Fruit fly (Drosophila melanogaster): ENCODE data around the gene cv-d.

The cv-d gene

dm6 chr3R:15899650-15900049 lies 46.3 kb upstream of the cv-d start (continued):
- TF ChIP-seq Max (GFP tag; optimal IDR thresholded peaks at IDR 0.05) (no peak), lab (GFP tag; optimal IDR thresholded peaks at IDR 0.05) (peak; percentile 31), CG11696 (GFP tag; IDR thresholded peaks at IDR 0.05) (no peak), pb (GFP tag; optimal IDR thresholded peaks at IDR 0.05) (no peak), Rfx (GFP tag; IDR thresholded peaks at IDR 0.05) (peak; percentile 5; the same call in 1 of the 2 replicates), CG2889 (GFP tag; IDR thresholded peaks at IDR 0.05) (no peak), CG18599 (GFP tag; optimal IDR thresholded peaks at IDR 0.05) (peak; percentile 38), CG8290 (GFP tag; optimal IDR thresholded peaks at IDR 0.05) (no peak), CG8290 (tag; optimal IDR thresholded peaks at IDR 0.05) (no peak), CG12769 (tag; optimal IDR thresholded peaks at IDR 0.05) (no peak), tna (GFP tag; IDR thresholded peaks at IDR 0.05; ENCODE audit: partially characterized antibody) (no peak), sens-2 (GFP tag; IDR thresholded peaks at IDR 0.05) (no peak), fru (optimal IDR thresholded peaks at IDR 0.05) (no peak), Spps (tag; optimal IDR thresholded peaks at IDR 0.05) (no peak), Neu2 (GFP tag; optimal IDR thresholded peaks at IDR 0.05; ENCODE audit: borderline replicate concordance) (no peak), CG17361 (GFP tag; IDR thresholded peaks at IDR 0.05) (no peak), CG11085 (GFP tag; IDR thresholded peaks at IDR 0.05) (no peak), CG11695 (GFP tag; IDR thresholded peaks at IDR 0.05) (no peak), NK7.1 (GFP tag; optimal IDR thresholded peaks at IDR 0.05) (no peak), CG4820 (GFP tag; optimal IDR thresholded peaks at IDR 0.05) (no peak), gem (tag; optimal IDR thresholded peaks at IDR 0.05) (peak; percentile 8), CG3065 (GFP tag; optimal IDR thresholded peaks at IDR 0.05) (no peak), fu2 (GFP tag; optimal IDR thresholded peaks at IDR 0.05) (no peak), Med (GFP tag) (peak; percentile 76), CG12104 (GFP tag; optimal IDR thresholded peaks at IDR 0.05) (no peak), Dip2 (GFP tag; IDR thresholded peaks at IDR 0.05) (no peak), da (GFP tag; optimal IDR thresholded peaks at IDR 0.05) (no peak), CG8924 (tag; optimal IDR thresholded peaks at IDR 0.05) (no peak), lbe (GFP tag; optimal IDR thresholded peaks at IDR 0.05) (no peak), Ets97D (GFP tag; optimal IDR thresholded peaks at IDR 0.05) (no peak), Bteb2 (GFP tag; optimal IDR thresholded peaks at IDR 0.05) (no peak), CG14441 (GFP tag; IDR thresholded peaks at IDR 0.05) (0 out of 2 replicates have a peak, but pooled peaks have one; percentile 4), prd (optimal IDR thresholded peaks at IDR 0.05) (no peak), prd (GFP tag; IDR thresholded peaks at IDR 0.05) (no peak), ac (GFP tag; optimal IDR thresholded peaks at IDR 0.05) (no peak), Sox102F (GFP tag; optimal IDR thresholded peaks at IDR 0.05) (peak; percentile 15), CG10267 (tag; optimal IDR thresholded peaks at IDR 0.05) (no peak), Ssrp (tag; optimal IDR thresholded peaks at IDR 0.05) (no peak), CG16815 (GFP tag; optimal IDR thresholded peaks at IDR 0.05) (no peak), row (GFP tag; IDR thresholded peaks at IDR 0.05) (0 out of 3 replicates have a peak, but pooled peaks have one; percentile 11), HmgD (GFP tag; optimal IDR thresholded peaks at IDR 0.05) (no peak), CG2129 (GFP tag; IDR thresholded peaks at IDR 0.05; ENCODE audit: partially characterized antibody) (no peak), trem (tag; optimal IDR thresholded peaks at IDR 0.05) (no peak), Elba2 (GFP tag; optimal IDR thresholded peaks at IDR 0.05) (no peak), dmrt99B (tag; optimal IDR thresholded peaks at IDR 0.05) (peak; percentile 9), slp2 (GFP tag; optimal IDR thresholded peaks at IDR 0.05) (no peak), sima (GFP tag; optimal IDR thresholded peaks at IDR 0.05) (no peak), CG8944 (GFP tag; optimal IDR thresholded peaks at IDR 0.05) (no peak), grn (GFP tag; optimal IDR thresholded peaks at IDR 0.05) (no peak), CG12071 (GFP tag; optimal IDR thresholded peaks at IDR 0.05) (no peak), sc (optimal IDR thresholded peaks at IDR 0.05) (no peak), sc (GFP tag; optimal IDR thresholded peaks at IDR 0.05) (no peak)
